Fruit fly (Drosophila melanogaster) whole organism, embryonic: ENCODE measurements around the gene CG15742.

ENCODE experiments used
- Blimp-1 ChIP-seq: fragments of 200-800 bp; sonication (Bioruptor generic); optimal IDR thresholded peaks from 3 replicates; lab custom pipeline; 2018; ENCODE audit warnings: missing biosample characterization, missing genetic modification characterization, mild to moderate bottlenecking, moderate library complexity, missing genetic modification reagents
- CG10979 ChIP-seq: fragments of 200-800 bp; sonication (Bioruptor generic); optimal IDR thresholded peaks from 2 replicates; lab custom pipeline; 2018; ENCODE audit warnings: missing biosample characterization, mild to moderate bottlenecking, missing genetic modification characterization, moderate library complexity
- CG12391 ChIP-seq: fragments of 200-800 bp; sonication (Bioruptor generic); optimal IDR thresholded peaks from 3 replicates; lab custom pipeline; 2018; ENCODE audit warnings: missing biosample characterization, mild to moderate bottlenecking, missing genetic modification characterization, moderate library complexity
- CG13424 ChIP-seq: fragments of 200-800 bp; sonication (Bioruptor generic); optimal IDR thresholded peaks from 2 replicates; lab custom pipeline; 2019; ENCODE audit warnings: missing biosample characterization, mild to moderate bottlenecking, missing genetic modification characterization, moderate library complexity
- CG15479 ChIP-seq: fragments of 200-800 bp; sonication (Bioruptor generic); optimal IDR thresholded peaks from 3 replicates; lab custom pipeline; 2019; ENCODE audit warnings: missing biosample characterization, mild to moderate bottlenecking, missing genetic modification characterization, moderate library complexity
- CG15601 ChIP-seq: fragments of 200-800 bp; sonication (Bioruptor generic); optimal IDR thresholded peaks from 3 replicates; lab custom pipeline; 2019; ENCODE audit warnings: missing biosample characterization, mild to moderate bottlenecking, missing genetic modification characterization, moderate library complexity
- CG17328 ChIP-seq: fragments of 200-800 bp; sonication (Bioruptor generic); IDR thresholded peaks from 2 replicates; pipeline ENCODE4 v1.3.6; 2022; ENCODE audit warnings: missing biosample characterization, missing genetic modification characterization
- CG17359 ChIP-seq: fragments of 200-800 bp; sonication (Bioruptor generic); optimal IDR thresholded peaks from 3 replicates; lab custom pipeline; 2018; ENCODE audit warnings: missing biosample characterization, mild to moderate bottlenecking, missing genetic modification characterization, moderate library complexity
- CG17802 ChIP-seq: fragments of 200-800 bp; sonication (Bioruptor generic); optimal IDR thresholded peaks from 2 replicates; lab custom pipeline; 2018; ENCODE audit warnings: missing biosample characterization, mild to moderate bottlenecking, missing genetic modification characterization, moderate library complexity
- CG18262 ChIP-seq: fragments of 200-800 bp; optimal IDR thresholded peaks from 3 replicates; lab custom pipeline; 2019; ENCODE audit warnings: missing biosample characterization, mild to moderate bottlenecking, missing genetic modification characterization, moderate library complexity
- CG2678 ChIP-seq: fragments of 200-800 bp; sonication (Bioruptor generic); optimal IDR thresholded peaks from 3 replicates; lab custom pipeline; 2019; ENCODE audit warnings: missing biosample characterization, mild to moderate bottlenecking, missing genetic modification characterization, moderate library complexity
- CG31441 ChIP-seq: fragments of 200-800 bp; sonication (Bioruptor generic); IDR thresholded peaks from 2 replicates; pipeline ENCODE4 v1.3.6; 2022; ENCODE audit warnings: missing biosample characterization, missing genetic modification characterization
- CG32772 ChIP-seq: fragments of 200-800 bp; sonication (Bioruptor generic); IDR thresholded peaks from 2 replicates; pipeline ENCODE4 v1.3.6; 2022; ENCODE audit warnings: missing biosample characterization, missing genetic modification characterization
- CG34376 ChIP-seq: fragments of 200-800 bp; sonication (Bioruptor generic); optimal IDR thresholded peaks from 2 replicates; lab custom pipeline; 2018; ENCODE audit warnings: missing biosample characterization, mild to moderate bottlenecking, missing genetic modification characterization
- CG34422 ChIP-seq: fragments of 200-800 bp; sonication (Bioruptor generic); IDR thresholded peaks from 3 replicates; pipeline ENCODE4 v1.3.6; 2022; ENCODE audit warnings: missing biosample characterization, missing genetic modification characterization
- CG4424 ChIP-seq: fragments of 200-800 bp; sonication (Bioruptor generic); optimal IDR thresholded peaks from 3 replicates; lab custom pipeline; 2016; ENCODE audit warnings: missing biosample characterization, missing genetic modification characterization
- CG8359 ChIP-seq: fragments of 200-800 bp; sonication (Bioruptor generic); optimal IDR thresholded peaks from 2 replicates; lab custom pipeline; 2017; ENCODE audit warnings: missing biosample characterization, mild to moderate bottlenecking, missing genetic modification characterization, borderline replicate concordance
- CG8924 ChIP-seq: fragments of 200-800 bp; optimal IDR thresholded peaks from 3 replicates; lab custom pipeline; 2019; ENCODE audit warnings: missing biosample characterization, mild to moderate bottlenecking, missing genetic modification characterization, moderate library complexity
- CoRest ChIP-seq: fragments of 200-800 bp; sonication (Bioruptor generic); optimal IDR thresholded peaks from 3 replicates; lab custom pipeline; 2018; ENCODE audit warnings: missing biosample characterization, mild to moderate bottlenecking, missing genetic modification characterization, moderate library complexity
- Dll ChIP-seq: fragments of 200-800 bp; sonication (Bioruptor generic); IDR thresholded peaks from 4 replicates; pipeline ENCODE4 v1.3.6; 2022; ENCODE audit warnings: missing biosample characterization, missing genetic modification characterization; ENCODE audit not compliant: partially characterized antibody
- Drgx ChIP-seq: fragments of 200-800 bp; sonication (Bioruptor generic); IDR thresholded peaks from 2 replicates; pipeline ENCODE4 v1.3.6; 2022; ENCODE audit warnings: missing biosample characterization, missing genetic modification characterization
- Eip74EF ChIP-seq, 2 experiments: fragments of 200-800 bp in 1 of 2; fragments of >200 bp in 1 of 2; sonication (Bioruptor generic) in 1 of 2; optimal IDR thresholded peaks; 2 replicates each; lab custom pipeline; 2017 to 2019; ENCODE audit warnings: missing biosample characterization in 2 of 2, missing genetic modification characterization in 2 of 2, mild to moderate bottlenecking in 1 of 2, moderate library complexity in 1 of 2
- Ets65A ChIP-seq: fragments of 200-800 bp; sonication (Bioruptor generic); peaks from one replicate; lab custom pipeline; 2016; ENCODE audit warnings: missing biosample characterization, missing genetic modification characterization
- Hr39 ChIP-seq: fragments of >200 bp; optimal IDR thresholded peaks from 2 replicates; lab custom pipeline; 2017
- Hr51 ChIP-seq, 2 experiments: fragments of 200-800 bp; sonication (Bioruptor generic); optimal IDR thresholded peaks; 2 replicates in 1 of 2; 3 replicates in 1 of 2; lab custom pipeline; 2016 to 2018; ENCODE audit warnings: missing biosample characterization in 2 of 2, missing genetic modification characterization in 2 of 2, mild to moderate bottlenecking in 1 of 2, moderate library complexity in 1 of 2
- Mad ChIP-seq: fragments of 200-800 bp; sonication (Bioruptor generic); optimal IDR thresholded peaks from 2 replicates; lab custom pipeline; 2016; ENCODE audit warnings: missing biosample characterization, missing genetic modification characterization
- Oli ChIP-seq: fragments of 200-800 bp; sonication (Bioruptor generic); optimal IDR thresholded peaks from 2 replicates; lab custom pipeline; 2018; ENCODE audit warnings: missing biosample characterization, mild to moderate bottlenecking, missing genetic modification characterization, moderate library complexity
- Usf ChIP-seq: fragments of 200-800 bp; sonication (Bioruptor generic); optimal IDR thresholded peaks from 2 replicates; lab custom pipeline; 2017; ENCODE audit warnings: missing genotype, missing biosample characterization, missing genetic modification characterization
- Xrp1 ChIP-seq: fragments of 200-800 bp; sonication (Bioruptor generic); IDR thresholded peaks from 2 replicates; pipeline ENCODE4 v1.3.6; 2022; ENCODE audit warnings: missing biosample characterization, missing genetic modification characterization
- az2 ChIP-seq: fragments of 200-800 bp; sonication (Bioruptor generic); optimal IDR thresholded peaks from 3 replicates; lab custom pipeline; 2016; ENCODE audit warnings: missing biosample characterization, missing genetic modification characterization
- bsh ChIP-seq, 2 experiments: fragments of 200-800 bp; sonication (Bioruptor generic); optimal IDR thresholded peaks; 2 replicates each; lab custom pipeline; 2017 to 2018; ENCODE audit warnings: mild to moderate bottlenecking in 2 of 2, missing biosample characterization in 2 of 2, missing genetic modification characterization in 2 of 2, moderate library complexity in 1 of 2
- chinmo ChIP-seq: fragments of 200-800 bp; sonication (Bioruptor generic); IDR thresholded peaks from 4 replicates; pipeline ENCODE4 v1.3.6; 2022; ENCODE audit warnings: missing biosample characterization, missing genetic modification characterization; ENCODE audit not compliant: partially characterized antibody
- chn ChIP-seq: fragments of 200-800 bp; sonication (Bioruptor generic); optimal IDR thresholded peaks from 2 replicates; lab custom pipeline; 2016; ENCODE audit warnings: missing biosample characterization, missing genetic modification characterization
- crol ChIP-seq: fragments of 200-800 bp; sonication (Bioruptor generic); IDR thresholded peaks from 2 replicates; pipeline ENCODE4 v1.3.6; 2022; ENCODE audit warnings: missing biosample characterization, missing genetic modification characterization
- dati ChIP-seq: fragments of 200-800 bp; sonication (Bioruptor generic); IDR thresholded peaks from 2 replicates; pipeline ENCODE4 v1.3.6; 2022; ENCODE audit warnings: missing biosample characterization, missing genetic modification characterization
- dpn ChIP-seq, 2 experiments: fragments of 200-800 bp; sonication (Bioruptor generic); optimal IDR thresholded peaks; 3 replicates each; lab custom pipeline; 2016; ENCODE audit warnings: missing biosample characterization in 2 of 2, missing genetic modification characterization in 2 of 2
- fd96Cb ChIP-seq: fragments of 200-800 bp; sonication (Bioruptor generic); optimal IDR thresholded peaks from 2 replicates; lab custom pipeline; 2018; ENCODE audit warnings: missing biosample characterization, mild to moderate bottlenecking, missing genetic modification characterization, moderate library complexity
- gem ChIP-seq: fragments of 200-800 bp; sonication (Bioruptor generic); optimal IDR thresholded peaks from 2 replicates; lab custom pipeline; 2019; ENCODE audit warnings: missing biosample characterization, mild to moderate bottlenecking, missing genetic modification characterization, moderate library complexity
- grau ChIP-seq: fragments of 200-800 bp; optimal IDR thresholded peaks from 3 replicates; lab custom pipeline; 2019; ENCODE audit warnings: missing biosample characterization, mild to moderate bottlenecking, missing genetic modification characterization, moderate library complexity
- ind ChIP-seq: fragments of 200-800 bp; sonication (Bioruptor generic); optimal IDR thresholded peaks from 3 replicates; lab custom pipeline; 2016; ENCODE audit warnings: missing biosample characterization, missing genetic modification characterization
- kay ChIP-seq: fragments of 200-800 bp; sonication (Bioruptor generic); optimal IDR thresholded peaks from 2 replicates; lab custom pipeline; 2016; ENCODE audit warnings: missing biosample characterization, missing genetic modification characterization
- nmo ChIP-seq: fragments of 200-800 bp; sonication (Bioruptor generic); optimal IDR thresholded peaks from 2 replicates; lab custom pipeline; 2018; ENCODE audit warnings: missing biosample characterization, mild to moderate bottlenecking, missing genetic modification characterization, moderate library complexity
- phol ChIP-seq: fragments of 200-800 bp; sonication (Bioruptor generic); optimal IDR thresholded peaks from 3 replicates; lab custom pipeline; 2018; ENCODE audit warnings: missing biosample characterization, mild to moderate bottlenecking, missing genetic modification characterization, moderate library complexity
- prd ChIP-seq, 3 experiments: fragments of >200 bp in 2 of 3; fragments of 200-800 bp in 1 of 3; sonication (Bioruptor generic) in 1 of 3; optimal IDR thresholded peaks in 2 of 3; IDR thresholded peaks in 1 of 3; 2 replicates in 2 of 3; 3 replicates in 1 of 3; pipeline versions ENCODE4 v1.3.6 to Lab custom; 2017 to 2022; ENCODE audit warnings: missing biosample characterization in 1 of 3, missing genetic modification characterization in 1 of 3
- tgo ChIP-seq: fragments of 200-800 bp; sonication (Bioruptor generic); IDR thresholded peaks from 3 replicates; pipeline ENCODE4 v1.3.6; 2022; ENCODE audit warnings: missing biosample characterization, missing genetic modification characterization
- toy ChIP-seq: fragments of 200-800 bp; sonication (Bioruptor generic); IDR thresholded peaks from 2 replicates; pipeline ENCODE4 v1.3.6; 2022; ENCODE audit warnings: missing biosample characterization, missing genetic modification characterization
- trem ChIP-seq: fragments of 200-800 bp; optimal IDR thresholded peaks from 3 replicates; lab custom pipeline; 2019; ENCODE audit warnings: missing biosample characterization, mild to moderate bottlenecking, missing genetic modification characterization, moderate library complexity
- vvl ChIP-seq: fragments of 200-800 bp; sonication (Bioruptor generic); IDR thresholded peaks from 2 replicates; pipeline ENCODE4 v1.3.6; 2022; ENCODE audit warnings: missing biosample characterization, missing genetic modification characterization

Gene CG15742

dm6 chrX:13238294-13238917 lies 19.9 kb downstream of the CG15742 start (continued):
- TF ChIP-seq Dll (no peak), CG17359 (tag; lab: Kevin White, UChicago) (peak; percentile 29), CG4424 (GFP tag; lab: Kevin White, UChicago) (peak; percentile 25), CG8359 (GFP tag; lab: Kevin White, UChicago) (no peak), CG31441 (GFP tag; lab: Robert Waterston, UW) (peak; percentile 38; the same call in 1 of the 2 replicates), Hr39 (lab: Kevin White, UChicago) (peak; percentile 60), gem (peak; percentile 60), grau (peak; percentile 12), ind (GFP tag; lab: Kevin White, UChicago) (no peak), Ets65A (GFP tag; lab: Kevin White, UChicago) (peak; percentile 69), trem (tag; lab: Kevin White, UChicago) (no peak), toy (GFP tag; lab: Robert Waterston, UW) (no peak), bsh (GFP tag; optimal IDR thresholded peaks at IDR 0.05; lab: Kevin White, UChicago) (peak; percentile 26 to 31), dpn (GFP tag; optimal IDR thresholded peaks at IDR 0.05; lab: Kevin White, UChicago) (peak in 1 of 2 experiments; percentile 7), nmo (GFP tag; lab: Kevin White, UChicago) (peak; percentile 23), CG15601 (tag; lab: Kevin White, UChicago) (no peak), Blimp-1 (peak; percentile 18), dati (GFP tag; lab: Robert Waterston, UW) (no peak), CG13424 (tag; lab: Kevin White, UChicago) (peak; percentile 23), chn (GFP tag; lab: Kevin White, UChicago) (peak; percentile 0), vvl (GFP tag; lab: Robert Waterston, UW) (peak; percentile 64; the same call in 1 of the 2 replicates), Drgx (peak; percentile 90), Eip74EF (GFP tag; optimal IDR thresholded peaks at IDR 0.05; lab: Kevin White, UChicago) (peak in 1 of 2 experiments; percentile 10), CG17328 (GFP tag; lab: Robert Waterston, UW) (0 out of 2 replicates have a peak, but pooled peaks have one; percentile 14), phol (tag; lab: Kevin White, UChicago) (peak; percentile 39), Xrp1 (peak; percentile 34; the same call in 1 of the 2 replicates), kay (GFP tag; lab: Kevin White, UChicago) (no peak), CG2678 (tag; lab: Kevin White, UChicago) (peak; percentile 14), CG8924 (tag; lab: Kevin White, UChicago) (peak; percentile 7), Mad (GFP tag; lab: Kevin White, UChicago) (no peak), tgo (GFP tag; lab: Robert Waterston, UW) (peak; percentile 30; the same call in 1 of the 3 replicates), CG34422 (GFP tag; lab: Robert Waterston, UW) (0 out of 3 replicates have a peak, but pooled peaks have one; percentile 18), Usf (GFP tag; lab: Kevin White, UChicago) (no peak), CG17802 (tag; lab: Kevin White, UChicago) (no peak), CG12391 (tag; lab: Kevin White, UChicago) (peak; percentile 25), CG10979 (tag; lab: Kevin White, UChicago) (peak; percentile 33), CoRest (tag; lab: Kevin White, UChicago) (peak; percentile 9), chinmo (0 out of 4 replicates have a peak, but pooled peaks have one; percentile 22), CG18262 (peak; percentile 34), CG32772 (GFP tag; lab: Robert Waterston, UW) (no peak), CG34376 (GFP tag; lab: Kevin White, UChicago) (no peak), Oli (tag; lab: Kevin White, UChicago) (peak; percentile 21), Hr51 (GFP tag; optimal IDR thresholded peaks at IDR 0.05; lab: Kevin White, UChicago) (peak in 1 of 2 experiments; percentile 51), fd96Cb (tag; lab: Kevin White, UChicago) (peak; percentile 36), prd (optimal IDR thresholded peaks at IDR 0.05; lab: Kevin White, UChicago) (no peak), prd (GFP tag; IDR thresholded peaks at IDR 0.05; lab: Robert Waterston, UW) (peak; percentile 52; the same call in 2 of the 3 replicates), az2 (GFP tag; lab: Kevin White, UChicago) (peak; percentile 4), CG15479 (GFP tag; lab: Kevin White, UChicago) (peak; percentile 21), crol (GFP tag; lab: Robert Waterston, UW) (peak; percentile 83)
